Worm (Caenorhabditis elegans) whole organism, early embryonic: ENCODE measurements around the gene dos-2.

ENCODE experiments used
- B0310.2 ChIP-seq: sonication (generic microtip); optimal IDR thresholded peaks from 2 replicates; lab custom pipeline; 2016; ENCODE audit warnings: mild to moderate bottlenecking, missing genetic modification characterization, missing compliant biosample characterization
- F13C5.2 ChIP-seq: sonication (generic microtip); optimal IDR thresholded peaks from 2 replicates; lab custom pipeline; 2017; ENCODE audit warnings: mild to moderate bottlenecking, missing genetic modification characterization, inconsistent platforms, missing compliant biosample characterization
- aly-1 ChIP-seq: sonication (generic microtip); optimal IDR thresholded peaks from 2 replicates; lab custom pipeline; 2016; ENCODE audit warnings: missing genetic modification characterization, missing compliant biosample characterization
- ama-1 ChIP-seq: fragments of 150-350 bp; optimal IDR thresholded peaks from 2 replicates; lab custom pipeline; 2014
- ceh-13 ChIP-seq: fragments of 200-800 bp; sonication (Bioruptor generic); optimal IDR thresholded peaks from 2 replicates; lab custom pipeline; 2018; ENCODE audit warnings: mild to moderate bottlenecking, missing genetic modification characterization, missing compliant biosample characterization
- hnd-1 ChIP-seq: sonication (generic microtip); optimal IDR thresholded peaks from 2 replicates; lab custom pipeline; 2016; ENCODE audit warnings: missing genetic modification characterization, missing compliant biosample characterization
- sea-1 ChIP-seq: fragments of 200-800 bp; sonication (Bioruptor generic); conservative IDR thresholded peaks from 2 replicates; pipeline ENCODE4 v1.3.6; 2022; ENCODE audit warnings: missing genetic modification characterization, missing compliant biosample characterization
- tbx-11 ChIP-seq: fragments of 200-800 bp; sonication (Bioruptor generic); IDR thresholded peaks from 2 replicates; pipeline ENCODE4 v1.3.6; 2022; ENCODE audit warnings: missing genetic modification characterization, missing compliant biosample characterization

DNA sequence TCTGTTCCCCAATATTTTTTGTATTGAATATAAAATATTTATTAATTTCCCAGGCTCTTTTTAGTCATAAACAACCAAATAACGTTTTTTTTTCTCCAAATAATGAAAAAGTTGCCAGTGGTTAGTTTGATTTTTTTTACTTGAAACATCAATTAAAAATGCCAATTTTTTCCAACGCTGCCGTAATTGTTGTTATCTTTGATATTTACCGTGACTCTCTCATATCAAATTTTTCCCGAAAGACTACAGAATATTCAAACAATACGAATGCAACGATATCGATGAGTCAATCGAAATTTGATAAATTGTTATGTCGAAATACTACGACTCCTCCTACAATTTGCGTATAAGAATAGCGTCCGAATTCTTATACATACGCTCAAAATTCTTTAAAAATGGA is 10.9 kb downstream of the dos-2 start, which contains the start of gene K10G6.5:
- TF ChIP-seq F13C5.2 (tag; lab: Kevin White, UChicago) (no peak), aly-1 (no peak), ama-1 (no peak), hnd-1 (no peak), ceh-13 (GFP tag; lab: Kevin White, UChicago) (no peak), tbx-11 (no peak), B0310.2 (tag; lab: Kevin White, UChicago) (no peak), sea-1 (GFP tag; lab: Robert Waterston, UW) (no peak)
